Worm (Caenorhabditis elegans) whole organism, late embryonic: ENCODE results near the gene rps-25.

Source experiments
- F13H6.1 ChIP-seq: sonication (generic microtip); optimal IDR thresholded peaks from 2 replicates; lab custom pipeline; 2016; ENCODE audit warnings: missing genetic modification characterization, missing compliant biosample characterization
- Y22D7AL.16 ChIP-seq: sonication (generic microtip); optimal IDR thresholded peaks from 2 replicates; lab custom pipeline; 2016; ENCODE audit warnings: missing genetic modification characterization, missing compliant biosample characterization
- ama-1 ChIP-seq: fragments of 150-350 bp; optimal IDR thresholded peaks from 2 replicates; lab custom pipeline; 2014
- ceh-14 ChIP-seq: sonication (generic microtip); optimal IDR thresholded peaks from 2 replicates; lab custom pipeline; 2016; ENCODE audit warnings: missing genotype, missing genetic modification characterization, missing compliant biosample characterization
- ceh-18 ChIP-seq: sonication (generic microtip); optimal IDR thresholded peaks from 2 replicates; lab custom pipeline; 2016; ENCODE audit warnings: missing genetic modification characterization, missing compliant biosample characterization
- ceh-30 ChIP-seq: fragments of 150-350 bp; optimal IDR thresholded peaks from 2 replicates; lab custom pipeline; 2014; ENCODE audit warnings: missing biosample characterization, missing genetic modification characterization
- ceh-31 ChIP-seq: sonication (generic microtip); optimal IDR thresholded peaks from 2 replicates; lab custom pipeline; 2016; ENCODE audit warnings: missing genetic modification characterization, missing compliant biosample characterization
- ceh-34 ChIP-seq: sonication (generic microtip); optimal IDR thresholded peaks from 2 replicates; lab custom pipeline; 2016; ENCODE audit warnings: mild to moderate bottlenecking, missing genetic modification characterization, missing compliant biosample characterization
- ceh-48 ChIP-seq: sonication (generic microtip); optimal IDR thresholded peaks from 2 replicates; lab custom pipeline; 2016; ENCODE audit warnings: missing genetic modification characterization, inconsistent platforms, missing compliant biosample characterization
- che-1 ChIP-seq: sonication (generic microtip); optimal IDR thresholded peaks from 2 replicates; lab custom pipeline; 2016; ENCODE audit warnings: mild to moderate bottlenecking, missing genetic modification characterization, missing compliant biosample characterization
- elt-2 ChIP-seq: sonication (generic microtip); optimal IDR thresholded peaks from 2 replicates; lab custom pipeline; 2016; ENCODE audit warnings: missing genetic modification reagents, missing genetic modification characterization, missing compliant biosample characterization
- eyg-1 ChIP-seq: sonication (generic microtip); optimal IDR thresholded peaks from 2 replicates; lab custom pipeline; 2016; ENCODE audit warnings: missing genotype, missing genetic modification characterization, missing compliant biosample characterization
- fkh-10 ChIP-seq: fragments of 150-350 bp; optimal IDR thresholded peaks from 2 replicates; lab custom pipeline; 2014; ENCODE audit warnings: missing biosample characterization, missing genetic modification reagents, missing genetic modification characterization
- fkh-6 ChIP-seq: sonication (generic microtip); optimal IDR thresholded peaks from 2 replicates; lab custom pipeline; 2016; ENCODE audit warnings: missing genetic modification characterization, missing compliant biosample characterization
- gmeb-2 ChIP-seq: sonication (generic microtip); optimal IDR thresholded peaks from 2 replicates; lab custom pipeline; 2016; ENCODE audit warnings: missing genetic modification characterization, inconsistent platforms, missing compliant biosample characterization
- hlh-8 ChIP-seq: sonication (generic microtip); optimal IDR thresholded peaks from 2 replicates; lab custom pipeline; 2016; ENCODE audit warnings: missing genotype, missing genetic modification characterization, missing compliant biosample characterization
- nfya-1 ChIP-seq: sonication (generic microtip); optimal IDR thresholded peaks from 2 replicates; lab custom pipeline; 2017; ENCODE audit warnings: missing genetic modification characterization, mild to moderate bottlenecking, missing compliant biosample characterization, antibody characterized with exemption, moderate library complexity
- nhr-232 ChIP-seq: sonication (generic microtip); optimal IDR thresholded peaks from 2 replicates; lab custom pipeline; 2016; ENCODE audit warnings: missing genetic modification characterization, missing compliant biosample characterization
- npax-4 ChIP-seq: sonication (generic microtip); optimal IDR thresholded peaks from 2 replicates; lab custom pipeline; 2016; ENCODE audit warnings: missing genetic modification characterization, missing compliant biosample characterization
- pag-3 ChIP-seq: sonication (generic microtip); optimal IDR thresholded peaks from 2 replicates; lab custom pipeline; 2016; ENCODE audit warnings: missing compliant biosample characterization, missing genetic modification characterization, borderline replicate concordance
- pat-9 ChIP-seq: fragments of 200-800 bp; sonication (Bioruptor generic); optimal IDR thresholded peaks from 2 replicates; lab custom pipeline; 2018; ENCODE audit warnings: mild to moderate bottlenecking, missing genetic modification characterization, moderate library complexity, missing compliant biosample characterization
- pha-2 ChIP-seq: sonication (generic microtip); optimal IDR thresholded peaks from 2 replicates; lab custom pipeline; 2017; ENCODE audit warnings: mild to moderate bottlenecking, missing genetic modification characterization, missing compliant biosample characterization
- pha-4 ChIP-seq: fragments of 150-350 bp; optimal IDR thresholded peaks from 2 replicates; lab custom pipeline; 2018; ENCODE audit warnings: missing biosample characterization, missing genetic modification reagents, missing genetic modification characterization
- pqm-1 ChIP-seq: sonication (generic microtip); optimal IDR thresholded peaks from 2 replicates; lab custom pipeline; 2016; ENCODE audit warnings: missing genetic modification characterization, missing compliant biosample characterization
- pros-1 ChIP-seq: fragments of 150-350 bp; optimal IDR thresholded peaks from 2 replicates; lab custom pipeline; 2014; ENCODE audit warnings: missing biosample characterization, missing genetic modification reagents, missing genetic modification characterization
- ref-2 ChIP-seq: sonication (generic microtip); optimal IDR thresholded peaks from 2 replicates; lab custom pipeline; 2016; ENCODE audit warnings: missing genetic modification characterization, missing compliant biosample characterization
- sdc-2 ChIP-seq: sonication (generic microtip); optimal IDR thresholded peaks from 2 replicates; lab custom pipeline; 2016; ENCODE audit warnings: missing genotype, missing genetic modification characterization, missing compliant biosample characterization
- sox-2 ChIP-seq: fragments of 200-800 bp; sonication (Bioruptor generic); IDR thresholded peaks from 2 replicates; pipeline ENCODE4 v1.3.6; 2022; ENCODE audit warnings: missing genetic modification reagents, missing genetic modification characterization, missing compliant biosample characterization
- sox-4 ChIP-seq: sonication (generic microtip); optimal IDR thresholded peaks from 2 replicates; lab custom pipeline; 2017; ENCODE audit warnings: mild to moderate bottlenecking, missing genetic modification characterization, inconsistent platforms, missing compliant biosample characterization
- tbx-2 ChIP-seq: sonication (generic microtip); optimal IDR thresholded peaks from 2 replicates; lab custom pipeline; 2016; ENCODE audit warnings: missing genetic modification characterization, missing compliant biosample characterization
- tbx-7 ChIP-seq: sonication (generic microtip); optimal IDR thresholded peaks from 2 replicates; lab custom pipeline; 2016; ENCODE audit warnings: missing genotype, missing genetic modification characterization, missing compliant biosample characterization
- unc-3 ChIP-seq, 2 experiments: fragments of 200-800 bp in 1 of 2; sonication (Bioruptor generic) in 1 of 2; sonication (generic microtip) in 1 of 2; conservative IDR thresholded peaks in 1 of 2; optimal IDR thresholded peaks in 1 of 2; 2 replicates each; pipeline versions ENCODE4 v1.3.6 to Lab custom; 2016 to 2022; ENCODE audit warnings: missing compliant biosample characterization in 2 of 2, missing genetic modification characterization in 2 of 2, missing genetic modification reagents in 1 of 2
- unc-42 ChIP-seq: sonication (generic microtip); optimal IDR thresholded peaks from 2 replicates; lab custom pipeline; 2016; ENCODE audit warnings: missing genotype, missing genetic modification characterization, missing compliant biosample characterization
- unc-55 ChIP-seq: sonication (generic microtip); optimal IDR thresholded peaks from 2 replicates; lab custom pipeline; 2017; ENCODE audit warnings: missing biosample characterization, missing genetic modification reagents, missing genetic modification characterization
- unc-86 ChIP-seq: sonication (generic microtip); optimal IDR thresholded peaks from 2 replicates; lab custom pipeline; 2016; ENCODE audit warnings: missing genetic modification characterization, missing compliant biosample characterization

Gene rps-25

ce11 chrIV:5964286-5964685, 16.9 kb upstream of the rps-25 start:
- TF ChIP-seq unc-55 (GFP tag; lab: Kevin White, UChicago) (peak; percentile 80), pag-3 (tag; lab: Kevin White, UChicago) (no peak), ceh-34 (tag; lab: Kevin White, UChicago) (peak; percentile 39)

- TF ChIP-seq ceh-30 (tag; lab: Kevin White, UChicago) (no peak), che-1 (tag; lab: Kevin White, UChicago) (no peak), pat-9 (tag; lab: Kevin White, UChicago) (no peak), ama-1 (no peak), npax-4 (tag; lab: Kevin White, UChicago) (no peak), pha-4 (tag; lab: Kevin White, UChicago) (no peak), nfya-1 (no peak), fkh-6 (tag; lab: Kevin White, UChicago) (no peak), sox-2 (GFP tag; lab: Robert Waterston, UW) (no peak), sox-4 (no peak), tbx-7 (tag; lab: Kevin White, UChicago) (no peak), pros-1 (no peak), pha-2 (no peak), nhr-232 (tag; lab: Kevin White, UChicago) (no peak)
These were observed 15.0 kb upstream of the rps-25 start, which contains the start of gene K02B2.6 for ce11 chrIV:5962219-5962945. Gene K02B2.6, minus strand, starts transcription at chrIV:5962269.

- TF ChIP-seq unc-86 (tag; lab: Kevin White, UChicago) (no peak), Y22D7AL.16 (tag; lab: Kevin White, UChicago) (no peak), pqm-1 (tag; lab: Kevin White, UChicago) (no peak), ceh-14 (peak; percentile 8), F13H6.1 (tag; lab: Kevin White, UChicago) (no peak), ceh-31 (tag; lab: Kevin White, UChicago) (peak; percentile 50), elt-2 (tag; lab: Kevin White, UChicago) (no peak), unc-42 (tag; lab: Kevin White, UChicago) (peak; percentile 62), ref-2 (tag; lab: Kevin White, UChicago) (no peak)
These were observed 12.5 kb upstream of the rps-25 start for ce11 chrIV:5959951-5960350.

ce11 chrIV:5954743-5955142, 7.3 kb upstream of the rps-25 start:
- no peak for TF ChIP-seq elt-2 (tag; lab: Kevin White, UChicago)
- TF ChIP-seq unc-42 (tag; lab: Kevin White, UChicago), result peak; percentile 57

- TF ChIP-seq unc-42 (tag; lab: Kevin White, UChicago) (peak; percentile 99), fkh-6 (tag; lab: Kevin White, UChicago) (no peak), hlh-8 (no peak), tbx-2 (tag; lab: Kevin White, UChicago) (peak; percentile 14), unc-3 (GFP tag; conservative IDR thresholded peaks at IDR 0.05; lab: Robert Waterston, UW) (no peak), unc-3 (tag; optimal IDR thresholded peaks at IDR 0.05; lab: Kevin White, UChicago) (peak; percentile 7), ceh-31 (tag; lab: Kevin White, UChicago) (peak; percentile 76), nfya-1 (peak; percentile 57), ceh-48 (tag; lab: Kevin White, UChicago) (peak; percentile 93), ceh-18 (tag; lab: Kevin White, UChicago) (peak; percentile 26)
- TF ChIP-seq, all 69 proteins: peak for 7
These were observed 5.6 kb upstream of the rps-25 start for ce11 chrIV:5952966-5953365.

ce11 chrIV:5949964-5950363, 2.6 kb upstream of the rps-25 start:
- no peak for TF ChIP-seq pros-1
- TF ChIP-seq sdc-2 (tag; lab: Kevin White, UChicago), result no peak
- no peak for TF ChIP-seq gmeb-2
- TF ChIP-seq nfya-1, result no peak
- no peak for TF ChIP-seq elt-2 (tag; lab: Kevin White, UChicago)
- TF ChIP-seq eyg-1 (tag; lab: Kevin White, UChicago), result no peak
- TF ChIP-seq ceh-30 (tag; lab: Kevin White, UChicago), result no peak
- no peak for TF ChIP-seq F13H6.1 (tag; lab: Kevin White, UChicago)
- TF ChIP-seq fkh-10, result no peak
- no peak for TF ChIP-seq pha-2
- no peak for TF ChIP-seq fkh-6 (tag; lab: Kevin White, UChicago)
